Worm (Caenorhabditis elegans) whole organism, young adult: Measurements from ENCODE around the gene T16A1.2.

Source experiments
- F49E8.2 ChIP-seq: sonication (generic microtip); optimal IDR thresholded peaks from 3 replicates; lab custom pipeline; 2017; ENCODE audit warnings: missing genetic modification characterization, mild to moderate bottlenecking, missing compliant biosample characterization, antibody characterized with exemption, moderate library complexity; ENCODE audit not compliant: insufficient read depth
- K11D2.4 ChIP-seq: fragments of 200-800 bp; sonication (Bioruptor generic); IDR thresholded peaks from 2 replicates; pipeline ENCODE4 v1.3.6; 2022; ENCODE audit warnings: missing genetic modification reagents, missing genetic modification characterization, missing compliant biosample characterization
- T07F8.4 ChIP-seq: sonication (generic microtip); optimal IDR thresholded peaks from 2 replicates; lab custom pipeline; 2016; ENCODE audit warnings: mild to moderate bottlenecking, missing genetic modification characterization, moderate library complexity, missing compliant biosample characterization
- attf-6 ChIP-seq: fragments of 200-800 bp; sonication (Bioruptor generic); IDR thresholded peaks from 2 replicates; pipeline ENCODE4 v1.3.6; 2022; ENCODE audit warnings: missing genetic modification reagents, missing genetic modification characterization, missing compliant biosample characterization
- cebp-1 ChIP-seq, 2 experiments: fragments of 200-800 bp in 1 of 2; sonication (Bioruptor generic) in 1 of 2; sonication (generic microtip) in 1 of 2; IDR thresholded peaks in 1 of 2; optimal IDR thresholded peaks in 1 of 2; 2 replicates each; pipeline versions ENCODE4 v1.3.6 to Lab custom; 2017 to 2022; ENCODE audit warnings: missing compliant biosample characterization in 2 of 2, missing genetic modification characterization in 2 of 2, mild to moderate bottlenecking in 1 of 2, missing genetic modification reagents in 1 of 2, moderate library complexity in 1 of 2
- dpff-1 ChIP-seq: sonication (generic microtip); optimal IDR thresholded peaks from 2 replicates; lab custom pipeline; 2017; ENCODE audit warnings: mild to moderate bottlenecking, missing genetic modification characterization, missing compliant biosample characterization
- efl-1 ChIP-seq: fragments of 150-350 bp; optimal IDR thresholded peaks from 2 replicates; lab custom pipeline; 2014; ENCODE audit warnings: missing biosample characterization, missing genetic modification reagents, missing genetic modification characterization
- egl-44 ChIP-seq: fragments of 200-800 bp; sonication (Bioruptor generic); IDR thresholded peaks from 2 replicates; pipeline ENCODE4 v1.3.6; 2022; ENCODE audit warnings: missing genetic modification reagents, missing genetic modification characterization, missing compliant biosample characterization
- ets-4 ChIP-seq: fragments of 200-800 bp; sonication (Bioruptor generic); optimal IDR thresholded peaks from 2 replicates; lab custom pipeline; 2018; ENCODE audit warnings: mild to moderate bottlenecking, missing genetic modification characterization, missing compliant biosample characterization
- hmg-20 ChIP-seq: fragments of 200-800 bp; sonication (Bioruptor generic); IDR thresholded peaks from 2 replicates; pipeline ENCODE4 v1.3.6; 2022; ENCODE audit warnings: missing genetic modification reagents, missing genetic modification characterization, missing compliant biosample characterization
- lsy-27 ChIP-seq: sonication (generic microtip); optimal IDR thresholded peaks from 2 replicates; lab custom pipeline; 2017; ENCODE audit warnings: missing genetic modification characterization, mild to moderate bottlenecking, missing compliant biosample characterization, antibody characterized with exemption, missing genotype, borderline replicate concordance; ENCODE audit not compliant: insufficient read depth
- ztf-22 ChIP-seq: fragments of 200-800 bp; sonication (Bioruptor generic); optimal IDR thresholded peaks from 2 replicates; lab custom pipeline; 2018; ENCODE audit warnings: mild to moderate bottlenecking, missing genetic modification characterization, moderate library complexity, missing compliant biosample characterization

ce11 chrII:2051372-2051771 is 44.0 kb upstream of the T16A1.2 start, which contains the start of gene fbxb-35:
- no peak for TF ChIP-seq K11D2.4
- TF ChIP-seq lsy-27 (tag; lab: Kevin White, UChicago), result no peak
- TF ChIP-seq egl-44 (GFP tag; lab: Robert Waterston, UW), result no peak
- TF ChIP-seq attf-6 (GFP tag; lab: Robert Waterston, UW), result no peak
- TF ChIP-seq ztf-22 (GFP tag; lab: Kevin White, UChicago), result no peak
- no peak for TF ChIP-seq T07F8.4
- no peak for TF ChIP-seq efl-1 (GFP tag; lab: Kevin White, UChicago)
- no peak for TF ChIP-seq ets-4 (GFP tag; lab: Kevin White, UChicago)
- TF ChIP-seq dpff-1 (tag; lab: Kevin White, UChicago), result no peak
- no peak for TF ChIP-seq F49E8.2 (tag; lab: Kevin White, UChicago)
- TF ChIP-seq cebp-1 (GFP tag; IDR thresholded peaks at IDR 0.05; lab: Robert Waterston, UW), result no peak
- no peak for TF ChIP-seq cebp-1 (tag; optimal IDR thresholded peaks at IDR 0.05; lab: Kevin White, UChicago)
- TF ChIP-seq hmg-20 (GFP tag; lab: Robert Waterston, UW), result no peak
